Worm (Caenorhabditis elegans): ENCODE data around the gene gpla-1.

ce11 chrV:11958343-11959291 lies 21.0 kb upstream of the gpla-1 start, which contains the start of gene F58H1.5:
- TF ChIP-seq sptf-1 (tag; optimal IDR thresholded peaks at IDR 0.05) (no peak), nhr-76 (tag; optimal IDR thresholded peaks at IDR 0.05) (no peak), unc-62 (GFP tag; optimal IDR thresholded peaks at IDR 0.05) (peak; percentile 1), unc-39 (tag; optimal IDR thresholded peaks at IDR 0.05) (no peak), pha-4 (tag; optimal IDR thresholded peaks at IDR 0.05) (no peak), M03D4.4 (tag; optimal IDR thresholded peaks at IDR 0.05) (no peak), zip-8 (tag; optimal IDR thresholded peaks at IDR 0.05) (no peak), sem-2 (GFP tag; optimal IDR thresholded peaks at IDR 0.05) (no peak), flh-1 (GFP tag; optimal IDR thresholded peaks at IDR 0.05) (no peak)
